Worm (Caenorhabditis elegans) whole organism, L3 larva: ENCODE results near the gene Y116A8C.40.

Source experiments
- elt-3 ChIP-seq, 3 experiments: fragments of 150-350 bp in 1 of 3; sonication (generic microtip) in 2 of 3; optimal IDR thresholded peaks; 2 replicates in 2 of 3; 4 replicates in 1 of 3; lab custom pipeline; 2014 to 2017; ENCODE audit warnings: missing biosample characterization in 3 of 3, missing genetic modification characterization in 3 of 3
- nfya-1 ChIP-seq: sonication (generic microtip); optimal IDR thresholded peaks from 2 replicates; lab custom pipeline; 2017; ENCODE audit warnings: missing genetic modification characterization, mild to moderate bottlenecking, missing compliant biosample characterization, antibody characterized with exemption, moderate library complexity; ENCODE audit not compliant: insufficient read depth
- unc-39 ChIP-seq: sonication (generic microtip); optimal IDR thresholded peaks from 4 replicates; lab custom pipeline; 2017; ENCODE audit warnings: missing biosample characterization, missing genetic modification characterization
- ztf-11 ChIP-seq: fragments of 150-350 bp; optimal IDR thresholded peaks from 2 replicates; lab custom pipeline; 2014; ENCODE audit warnings: missing biosample characterization, missing genetic modification characterization

- no peak for TF ChIP-seq elt-3 (tag; optimal IDR thresholded peaks at IDR 0.05; lab: Kevin White, UChicago)
- no peak for TF ChIP-seq ztf-11
- no peak for TF ChIP-seq nfya-1 (tag; lab: Kevin White, UChicago)
- TF ChIP-seq unc-39, result no peak
Measured at ce11 chrIV:17174087-17174486, 23.3 kb upstream of the Y116A8C.40 start.
